Fruit fly (Drosophila melanogaster): ENCODE data around the gene comt.

Gene comt

DNA sequence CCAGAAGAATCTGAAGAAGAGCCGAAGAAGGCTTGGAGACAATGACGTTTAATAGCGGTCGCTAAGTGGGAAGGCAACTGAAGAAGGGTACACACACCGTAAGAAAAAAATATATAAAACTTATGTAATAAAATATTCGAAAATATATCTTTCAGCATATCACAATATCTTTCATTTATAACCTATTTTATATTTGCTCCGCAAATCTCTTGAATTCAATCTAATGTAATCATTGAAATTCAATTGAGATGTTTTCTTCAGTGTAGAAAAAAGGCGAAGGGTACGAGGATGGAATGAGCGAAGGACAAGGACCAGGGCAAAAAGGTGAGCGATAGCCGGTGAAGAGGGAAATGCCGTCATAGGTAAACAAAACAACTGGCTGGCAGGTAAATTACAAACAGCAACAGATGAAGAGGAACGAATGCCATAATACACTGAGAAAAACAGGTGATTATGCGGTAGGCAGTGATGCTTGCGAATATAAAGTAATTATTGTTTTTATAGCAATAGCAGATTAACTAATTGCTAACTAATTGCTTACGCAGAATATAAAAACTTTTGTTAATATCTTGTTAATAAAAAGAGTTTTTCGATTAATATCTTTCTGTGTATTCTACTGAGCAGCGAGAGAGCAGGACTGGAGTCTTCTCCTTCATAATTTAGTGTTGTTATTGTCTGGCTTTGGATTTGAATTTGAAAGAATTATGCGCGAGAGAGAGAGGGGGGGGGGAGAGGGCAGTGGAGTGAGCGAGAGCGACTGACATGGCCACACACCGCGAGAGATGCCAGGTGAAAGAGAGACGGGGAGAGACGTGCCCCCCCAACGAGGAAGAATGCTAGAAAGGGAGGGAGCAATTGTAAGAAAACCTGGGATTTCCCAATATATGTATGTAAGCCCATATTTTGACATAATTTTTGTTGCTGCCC is 24.7 kb upstream of the comt start (continued):
- TF ChIP-seq gsb-n (tag; optimal IDR thresholded peaks at IDR 0.05), result peak; percentile 91
- peak; percentile 82 for TF ChIP-seq Antp (GFP tag; optimal IDR thresholded peaks at IDR 0.05)
- 0 out of 2 replicates have a peak, but pooled peaks have one; percentile 29 for TF ChIP-seq Taf1 (GFP tag; IDR thresholded peaks at IDR 0.05)
- peak; percentile 70 for TF ChIP-seq CG8944 (GFP tag; optimal IDR thresholded peaks at IDR 0.05)
- peak; percentile 74 for TF ChIP-seq gcm (GFP tag; optimal IDR thresholded peaks at IDR 0.05)
- TF ChIP-seq fu2 (GFP tag; optimal IDR thresholded peaks at IDR 0.05), result peak; percentile 46
- TF ChIP-seq danr (GFP tag; IDR thresholded peaks at IDR 0.05), result peak; percentile 65; the same call in 1 of the 2 replicates
- TF ChIP-seq CG17361 (GFP tag; IDR thresholded peaks at IDR 0.05), result peak; percentile 89
- no peak for TF ChIP-seq Opbp (GFP tag; IDR thresholded peaks at IDR 0.05; ENCODE audit: partially characterized antibody)
- TF ChIP-seq ftz-f1 (GFP tag; optimal IDR thresholded peaks at IDR 0.05), result no peak
- TF ChIP-seq Oli (tag; optimal IDR thresholded peaks at IDR 0.05), result peak; percentile 85
- TF ChIP-seq CG11696 (GFP tag; IDR thresholded peaks at IDR 0.05), result peak; percentile 55; the same call in 1 of the 2 replicates
- TF ChIP-seq CG17802 (tag; optimal IDR thresholded peaks at IDR 0.05), result peak; percentile 52
- TF ChIP-seq CG12769 (tag; optimal IDR thresholded peaks at IDR 0.05), result peak; percentile 80
- peak; percentile 85 for TF ChIP-seq Side (GFP tag; optimal IDR thresholded peaks at IDR 0.05)
- peak; percentile 55 for TF ChIP-seq psq (GFP tag; optimal IDR thresholded peaks at IDR 0.05)
- peak; percentile 46 for TF ChIP-seq CG10147 (GFP tag; optimal IDR thresholded peaks at IDR 0.05)
- TF ChIP-seq pros (GFP tag; optimal IDR thresholded peaks at IDR 0.05), result peak; percentile 62
- TF ChIP-seq CG3847 (GFP tag; IDR thresholded peaks at IDR 0.05), result peak; percentile 70
- no peak for TF ChIP-seq CG7987 (GFP tag; optimal IDR thresholded peaks at IDR 0.05)
- TF ChIP-seq fd102C (GFP tag; optimal IDR thresholded peaks at IDR 0.05), result peak; percentile 83
- TF ChIP-seq CG30403 (GFP tag; optimal IDR thresholded peaks at IDR 0.05), result peak; percentile 84
- TF ChIP-seq jigr1 (GFP tag; IDR thresholded peaks at IDR 0.05), result peak; percentile 52; the same call in 1 of the 3 replicates
- peak; percentile 76 for TF ChIP-seq NC2β (GFP tag; optimal IDR thresholded peaks at IDR 0.05)
- TF ChIP-seq pho (GFP tag; optimal IDR thresholded peaks at IDR 0.05), result peak; percentile 65
- TF ChIP-seq klu (GFP tag; IDR thresholded peaks at IDR 0.05), result peak; percentile 33; the same call in 1 of the 2 replicates
- TF ChIP-seq CG4360 (GFP tag; IDR thresholded peaks at IDR 0.05), result peak; percentile 39; the same call in 1 of the 2 replicates
- peak; percentile 90 for TF ChIP-seq dan (GFP tag; IDR thresholded peaks at IDR 0.05)
- peak; percentile 48 for TF ChIP-seq CG6654 (GFP tag; optimal IDR thresholded peaks at IDR 0.05)
- TF ChIP-seq Ptx1 (GFP tag; IDR thresholded peaks at IDR 0.05), result peak; percentile 74
- peak; percentile 62 to 80 for TF ChIP-seq Hr51 (GFP tag; optimal IDR thresholded peaks at IDR 0.05)
- no peak for TF ChIP-seq CG14860 (GFP tag; IDR thresholded peaks at IDR 0.05; ENCODE audit: partially characterized antibody)
- no peak for TF ChIP-seq CG6765 (GFP tag; optimal IDR thresholded peaks at IDR 0.05)
- no peak for TF ChIP-seq Dfd (GFP tag; optimal IDR thresholded peaks at IDR 0.05)
- peak; percentile 88 for TF ChIP-seq lilli (GFP tag; optimal IDR thresholded peaks at IDR 0.05)
- peak; percentile 78; the same call in 1 of the 2 replicates for TF ChIP-seq sim (GFP tag; IDR thresholded peaks at IDR 0.05)
- TF ChIP-seq CG34224 (GFP tag; IDR thresholded peaks at IDR 0.05; ENCODE audit: partially characterized antibody), result no peak
- peak; percentile 55 for TF ChIP-seq CG3163 (GFP tag; optimal IDR thresholded peaks at IDR 0.05)
- no peak for TF ChIP-seq CG13287 (GFP tag; IDR thresholded peaks at IDR 0.05; ENCODE audit: partially characterized antibody)
- peak; percentile 81 for TF ChIP-seq CG1024 (GFP tag; IDR thresholded peaks at IDR 0.05)
- TF ChIP-seq knrl (GFP tag; IDR thresholded peaks at IDR 0.05; ENCODE audit: partially characterized antibody), result no peak
- peak; percentile 83 for TF ChIP-seq CG11504 (tag; optimal IDR thresholded peaks at IDR 0.05)
- peak; percentile 38 for TF ChIP-seq Hmr (GFP tag; optimal IDR thresholded peaks at IDR 0.05)
- TF ChIP-seq CG4820 (GFP tag; optimal IDR thresholded peaks at IDR 0.05), result peak; percentile 89
- TF ChIP-seq CG2875 (GFP tag; optimal IDR thresholded peaks at IDR 0.05), result peak; percentile 72
- TF ChIP-seq twi (tag; optimal IDR thresholded peaks at IDR 0.05), result peak; percentile 85
- peak; percentile 61 for TF ChIP-seq Ets97D (GFP tag; optimal IDR thresholded peaks at IDR 0.05)
- TF ChIP-seq chif (GFP tag; optimal IDR thresholded peaks at IDR 0.05), result peak; percentile 82 to 92
